Worm (Caenorhabditis elegans) whole organism, midembryonic: ENCODE measurements around the gene F17C11.26.

Experiments used
- T22C8.4 ChIP-seq: fragments of 200-800 bp; sonication (Bioruptor generic); IDR thresholded peaks from 2 replicates; pipeline ENCODE4 v1.3.6; 2022; ENCODE audit warnings: missing genetic modification characterization, missing compliant biosample characterization
- cog-1 ChIP-seq: sonication (generic microtip); optimal IDR thresholded peaks from 2 replicates; lab custom pipeline; 2016; ENCODE audit warnings: missing genetic modification characterization, missing compliant biosample characterization
- flt-1 ChIP-seq: fragments of 200-800 bp; sonication (Bioruptor generic); IDR thresholded peaks from 2 replicates; pipeline ENCODE4 v1.3.6; 2022; ENCODE audit warnings: missing genetic modification characterization, missing compliant biosample characterization
- klf-2 ChIP-seq: fragments of 200-800 bp; sonication (Bioruptor generic); conservative IDR thresholded peaks from 2 replicates; pipeline ENCODE4 v1.3.6; 2022; ENCODE audit warnings: missing genetic modification reagents, missing genetic modification characterization, missing compliant biosample characterization
- med-1 ChIP-seq: sonication (generic microtip); optimal IDR thresholded peaks from 2 replicates; lab custom pipeline; 2017; ENCODE audit warnings: missing genetic modification characterization, mild to moderate bottlenecking, missing compliant biosample characterization, antibody characterized with exemption, missing genetic modification reagents; ENCODE audit not compliant: insufficient read depth
- ref-1 ChIP-seq: fragments of 200-800 bp; sonication (Bioruptor generic); conservative IDR thresholded peaks from 2 replicates; pipeline ENCODE4 v1.3.6; 2022; ENCODE audit warnings: missing genetic modification reagents, missing genetic modification characterization, missing compliant biosample characterization
- tab-1 ChIP-seq: fragments of 200-800 bp; sonication (Bioruptor generic); IDR thresholded peaks from 2 replicates; pipeline ENCODE4 v1.3.6; 2022; ENCODE audit warnings: missing genetic modification characterization, missing compliant biosample characterization
- ztf-23 ChIP-seq: fragments of 200-800 bp; sonication (Bioruptor generic); IDR thresholded peaks from 2 replicates; pipeline ENCODE4 v1.3.6; 2022; ENCODE audit warnings: missing genetic modification reagents, missing genetic modification characterization, missing compliant biosample characterization
- ztf-29 ChIP-seq: fragments of 200-800 bp; sonication (Bioruptor generic); IDR thresholded peaks from 2 replicates; pipeline ENCODE4 v1.3.6; 2022; ENCODE audit warnings: missing genetic modification reagents, missing genetic modification characterization, missing compliant biosample characterization

The F17C11.26 gene

ce11 chrV:10941150-10941549 lies at the start of gene F17C11.26:
Gene F17C11.26, plus strand, starts transcription at chrV:10941450.
- TF ChIP-seq cog-1, result no peak
- no peak for TF ChIP-seq ref-1
- no peak for TF ChIP-seq med-1 (GFP tag; lab: Kevin White, UChicago)
- TF ChIP-seq tab-1 (GFP tag; lab: Robert Waterston, UW), result no peak
- no peak for TF ChIP-seq ztf-23

ce11 chrV:10893510-10894128 lies 47.6 kb upstream of the F17C11.26 start, which contains the start of gene F32D8.4:
Gene F32D8.4, minus strand, starts transcription at chrV:10893560.
- TF ChIP-seq T22C8.4 (GFP tag; lab: Robert Waterston, UW) (no peak), ref-1 (no peak)

ce11 chrV:10894601-10895000 lies 46.6 kb upstream of the F17C11.26 start, which contains the start of the genes F32D8.14 and F32D8.5:
Gene F32D8.14, minus strand, starts transcription at chrV:10894788.
Gene F32D8.5, plus strand, starts transcription at chrV:10894800.
- no peak for TF ChIP-seq klf-2 (GFP tag; lab: Robert Waterston, UW)
- no peak for TF ChIP-seq T22C8.4 (GFP tag; lab: Robert Waterston, UW)
- TF ChIP-seq cog-1, result peak; percentile 4
- TF ChIP-seq ztf-23, result peak; percentile 78; the same call in 1 of the 2 replicates
- TF ChIP-seq ztf-29 (GFP tag; lab: Robert Waterston, UW), result no peak
- TF ChIP-seq med-1 (GFP tag; lab: Kevin White, UChicago), result no peak
- TF ChIP-seq flt-1, result peak; percentile 57; the same call in 1 of the 2 replicates
- no peak for TF ChIP-seq tab-1 (GFP tag; lab: Robert Waterston, UW)
- TF ChIP-seq ref-1, result no peak

ce11 chrV:10896295-10896694 lies 45.0 kb upstream of the F17C11.26 start, which contains the start of gene F32D8.13:
Gene F32D8.13, minus strand, starts transcription at chrV:10896543.
- TF ChIP-seq flt-1 (no peak), tab-1 (GFP tag; lab: Robert Waterston, UW) (no peak), med-1 (GFP tag; lab: Kevin White, UChicago) (no peak), klf-2 (GFP tag; lab: Robert Waterston, UW) (no peak)

- no peak for TF ChIP-seq T22C8.4 (GFP tag; lab: Robert Waterston, UW)
- no peak for TF ChIP-seq tab-1 (GFP tag; lab: Robert Waterston, UW)
- no peak for TF ChIP-seq med-1 (GFP tag; lab: Kevin White, UChicago)
- TF ChIP-seq klf-2 (GFP tag; lab: Robert Waterston, UW), result no peak
These were observed 44.5 kb upstream of the F17C11.26 start for ce11 chrV:10896706-10897105.

- TF ChIP-seq cog-1, result no peak
These were observed 44.3 kb upstream of the F17C11.26 start, which contains the start of gene sec-61.G for ce11 chrV:10897106-10897171. Gene sec-61.G, minus strand, starts transcription at chrV:10897143.

ce11 chrV:10897172-10897571 lies 44.1 kb upstream of the F17C11.26 start:
- no peak for TF ChIP-seq klf-2 (GFP tag; lab: Robert Waterston, UW)
- TF ChIP-seq ztf-23, result peak; percentile 90
- TF ChIP-seq med-1 (GFP tag; lab: Kevin White, UChicago), result no peak
- TF ChIP-seq T22C8.4 (GFP tag; lab: Robert Waterston, UW), result peak; percentile 49; the same call in 1 of the 2 replicates
- TF ChIP-seq ztf-29 (GFP tag; lab: Robert Waterston, UW), result no peak
- TF ChIP-seq ref-1, result no peak
- peak; percentile 86 for TF ChIP-seq flt-1
- peak; percentile 95 for TF ChIP-seq cog-1
- 0 out of 2 replicates have a peak, but pooled peaks have one; percentile 36 for TF ChIP-seq tab-1 (GFP tag; lab: Robert Waterston, UW)

ce11 chrV:10898107-10898506 lies 43.1 kb upstream of the F17C11.26 start, which contains the start of gene F32D8.7:
Gene F32D8.7, plus strand, starts transcription at chrV:10898435.
- TF ChIP-seq tab-1 (GFP tag; lab: Robert Waterston, UW), result no peak
- TF ChIP-seq med-1 (GFP tag; lab: Kevin White, UChicago), result no peak
- TF ChIP-seq ref-1, result no peak
- no peak for TF ChIP-seq ztf-29 (GFP tag; lab: Robert Waterston, UW)
- no peak for TF ChIP-seq flt-1
- no peak for TF ChIP-seq T22C8.4 (GFP tag; lab: Robert Waterston, UW)
- TF ChIP-seq ztf-23, result no peak

- TF ChIP-seq ref-1 (no peak), flt-1 (no peak), tab-1 (GFP tag; lab: Robert Waterston, UW) (no peak), cog-1 (no peak), T22C8.4 (GFP tag; lab: Robert Waterston, UW) (no peak), ztf-29 (GFP tag; lab: Robert Waterston, UW) (no peak), klf-2 (GFP tag; lab: Robert Waterston, UW) (no peak), ztf-23 (no peak), med-1 (GFP tag; lab: Kevin White, UChicago) (no peak)
These were observed 42.6 kb upstream of the F17C11.26 start for ce11 chrV:10898629-10899028.

ce11 chrV:10901125-10901524 lies 40.1 kb upstream of the F17C11.26 start, which contains the start of gene spp-16:
Gene spp-16, minus strand, starts transcription at chrV:10901303.
- TF ChIP-seq ztf-23 (no peak), tab-1 (GFP tag; lab: Robert Waterston, UW) (no peak), klf-2 (GFP tag; lab: Robert Waterston, UW) (no peak)

- TF ChIP-seq ref-1 (no peak), cog-1 (no peak), ztf-23 (no peak), med-1 (GFP tag; lab: Kevin White, UChicago) (no peak)
These were observed 38.6 kb upstream of the F17C11.26 start, which contains the start of gene F32D8.8 for ce11 chrV:10902682-10903081. Gene F32D8.8, minus strand, starts transcription at chrV:10902782.
